Fruit fly (Drosophila melanogaster) whole organism, prepupa: ENCODE results near the gene CG15461.

ENCODE experiments used
- Blimp-1 ChIP-seq: fragments of 200-800 bp; sonication (Bioruptor generic); optimal IDR thresholded peaks from 3 replicates; lab custom pipeline; 2017; ENCODE audit warnings: missing biosample characterization, missing genetic modification characterization, mild to moderate bottlenecking, moderate library complexity, missing genetic modification reagents
- CG10631 ChIP-seq: fragments of 200-800 bp; sonication (Bioruptor generic); optimal IDR thresholded peaks from 2 replicates; lab custom pipeline; 2016; ENCODE audit warnings: missing biosample characterization, missing genetic modification characterization
- CG11294 ChIP-seq: fragments of 200-800 bp; sonication (Bioruptor generic); IDR thresholded peaks from 2 replicates; pipeline ENCODE4 v1.3.6; 2022; ENCODE audit warnings: missing biosample characterization, missing genetic modification characterization
- CG11902 ChIP-seq: fragments of 200-800 bp; sonication (Bioruptor generic); optimal IDR thresholded peaks from 3 replicates; lab custom pipeline; 2016; ENCODE audit warnings: missing biosample characterization, missing genetic modification characterization
- CG15336 ChIP-seq: fragments of 200-800 bp; sonication (Bioruptor generic); IDR thresholded peaks from 2 replicates; pipeline ENCODE4 v1.3.6; 2022; ENCODE audit warnings: missing biosample characterization, missing genetic modification characterization
- CG16779 ChIP-seq: fragments of 200-800 bp; sonication (Bioruptor generic); optimal IDR thresholded peaks from 3 replicates; lab custom pipeline; 2017; ENCODE audit warnings: missing biosample characterization, mild to moderate bottlenecking, missing genetic modification characterization
- CG3032 ChIP-seq: fragments of 200-800 bp; optimal IDR thresholded peaks from 2 replicates; lab custom pipeline; 2019; ENCODE audit warnings: missing biosample characterization, mild to moderate bottlenecking, missing genetic modification characterization, moderate library complexity
- CG32006 ChIP-seq: fragments of 200-800 bp; sonication (Bioruptor generic); optimal IDR thresholded peaks from 3 replicates; lab custom pipeline; 2017; ENCODE audit warnings: missing biosample characterization, mild to moderate bottlenecking, missing genetic modification characterization
- CG34406 ChIP-seq: fragments of 200-800 bp; sonication (Bioruptor generic); optimal IDR thresholded peaks from 3 replicates; lab custom pipeline; 2016; ENCODE audit warnings: missing biosample characterization, missing genetic modification characterization
- CG4318 ChIP-seq: fragments of 200-800 bp; sonication (Bioruptor generic); optimal IDR thresholded peaks from 3 replicates; lab custom pipeline; 2017; ENCODE audit warnings: missing biosample characterization, mild to moderate bottlenecking, missing genetic modification characterization
- CG6163 ChIP-seq: fragments of 200-800 bp; sonication (Bioruptor generic); IDR thresholded peaks from 3 replicates; pipeline ENCODE4 v1.3.6; 2022; ENCODE audit warnings: missing biosample characterization, missing genetic modification characterization
- CG6276 ChIP-seq: fragments of 200-800 bp; sonication (Bioruptor generic); optimal IDR thresholded peaks from 2 replicates; lab custom pipeline; 2017; ENCODE audit warnings: missing biosample characterization, mild to moderate bottlenecking, missing genetic modification characterization
- CG6792 ChIP-seq: fragments of 200-800 bp; sonication (Bioruptor generic); optimal IDR thresholded peaks from 3 replicates; lab custom pipeline; 2016; ENCODE audit warnings: missing biosample characterization, missing genetic modification characterization
- CG6808 ChIP-seq: fragments of 200-800 bp; sonication (Bioruptor generic); optimal IDR thresholded peaks from 3 replicates; lab custom pipeline; 2017; ENCODE audit warnings: missing biosample characterization, missing genetic modification characterization, mild to moderate bottlenecking, moderate library complexity, missing genetic modification reagents
- CG6854 ChIP-seq: fragments of 200-800 bp; sonication (Bioruptor generic); optimal IDR thresholded peaks from 2 replicates; lab custom pipeline; 2017; ENCODE audit warnings: missing biosample characterization, mild to moderate bottlenecking, missing genetic modification characterization
- CG7368 ChIP-seq: fragments of 200-800 bp; sonication (Bioruptor generic); optimal IDR thresholded peaks from 3 replicates; lab custom pipeline; 2016; ENCODE audit warnings: missing biosample characterization, missing genetic modification characterization
- CG8119 ChIP-seq: fragments of 200-800 bp; sonication (Bioruptor generic); IDR thresholded peaks from 3 replicates; pipeline ENCODE4 v1.3.6; 2022; ENCODE audit warnings: missing biosample characterization, missing genetic modification characterization
- CG8319 ChIP-seq: fragments of 200-800 bp; sonication (Bioruptor generic); optimal IDR thresholded peaks from 3 replicates; lab custom pipeline; 2016; ENCODE audit warnings: missing biosample characterization, missing genetic modification characterization
- CG9139 ChIP-seq: fragments of 200-800 bp; sonication (Bioruptor generic); optimal IDR thresholded peaks from 3 replicates; lab custom pipeline; 2017; ENCODE audit warnings: missing biosample characterization, mild to moderate bottlenecking, missing genetic modification characterization
- Eip75B ChIP-seq: fragments of 200-800 bp; sonication (Bioruptor generic); optimal IDR thresholded peaks from 3 replicates; lab custom pipeline; 2016; ENCODE audit warnings: missing biosample characterization, missing genetic modification characterization
- Eip78C ChIP-seq: fragments of 200-800 bp; sonication (Bioruptor generic); peaks from one replicate; lab custom pipeline; 2016; ENCODE audit warnings: missing biosample characterization, missing genetic modification characterization
- Eip93F ChIP-seq: fragments of 200-800 bp; sonication (Bioruptor generic); optimal IDR thresholded peaks from 2 replicates; lab custom pipeline; 2016; ENCODE audit warnings: missing biosample characterization, mild to moderate bottlenecking, missing genetic modification characterization
- Ets21C ChIP-seq: fragments of 200-800 bp; sonication (Bioruptor generic); optimal IDR thresholded peaks from 3 replicates; lab custom pipeline; 2016; ENCODE audit warnings: missing biosample characterization, missing genetic modification characterization
- Ets96B ChIP-seq: fragments of 200-800 bp; optimal IDR thresholded peaks from 2 replicates; lab custom pipeline; 2019; ENCODE audit warnings: missing biosample characterization, mild to moderate bottlenecking, missing genetic modification characterization, moderate library complexity
- Gug ChIP-seq: fragments of 200-800 bp; sonication (Bioruptor generic); IDR thresholded peaks from 2 replicates; pipeline ENCODE4 v1.3.6; 2022; ENCODE audit warnings: missing biosample characterization, missing genetic modification characterization
- Hr39 ChIP-seq: fragments of 200-800 bp; sonication (Bioruptor generic); optimal IDR thresholded peaks from 2 replicates; lab custom pipeline; 2016; ENCODE audit warnings: missing biosample characterization, missing genetic modification characterization
- Lpt ChIP-seq: fragments of 200-800 bp; sonication (Bioruptor generic); optimal IDR thresholded peaks from 3 replicates; lab custom pipeline; 2016; ENCODE audit warnings: missing biosample characterization, missing genetic modification characterization
- OdsH ChIP-seq: fragments of 200-800 bp; sonication (Bioruptor generic); optimal IDR thresholded peaks from 3 replicates; lab custom pipeline; 2016; ENCODE audit warnings: missing biosample characterization, missing genetic modification characterization
- Smox ChIP-seq: fragments of 200-800 bp; sonication (Bioruptor generic); optimal IDR thresholded peaks from 3 replicates; lab custom pipeline; 2016; ENCODE audit warnings: missing biosample characterization, missing genetic modification characterization
- Sox102F ChIP-seq: fragments of 200-800 bp; sonication (Bioruptor generic); optimal IDR thresholded peaks from 2 replicates; lab custom pipeline; 2016; ENCODE audit warnings: missing biosample characterization, mild to moderate bottlenecking, missing genetic modification characterization
- Sox14 ChIP-seq: fragments of 200-800 bp; sonication (Bioruptor generic); optimal IDR thresholded peaks from 3 replicates; lab custom pipeline; 2016; ENCODE audit warnings: missing biosample characterization, missing genetic modification characterization
- Sox15 ChIP-seq: fragments of 200-800 bp; sonication (Bioruptor generic); optimal IDR thresholded peaks from 3 replicates; lab custom pipeline; 2016; ENCODE audit warnings: missing biosample characterization, missing genetic modification characterization
- achi ChIP-seq: fragments of 200-800 bp; sonication (Bioruptor generic); optimal IDR thresholded peaks from 3 replicates; lab custom pipeline; 2016; ENCODE audit warnings: missing biosample characterization, missing genetic modification characterization
- acj6 ChIP-seq: fragments of 200-800 bp; sonication (Bioruptor generic); optimal IDR thresholded peaks from 3 replicates; lab custom pipeline; 2016; ENCODE audit warnings: missing biosample characterization, missing genetic modification characterization
- cyc ChIP-seq: fragments of 200-800 bp; sonication (Bioruptor generic); optimal IDR thresholded peaks from 3 replicates; lab custom pipeline; 2016; ENCODE audit warnings: missing biosample characterization, missing genetic modification characterization
- dac ChIP-seq: fragments of 200-800 bp; sonication (Bioruptor generic); optimal IDR thresholded peaks from 2 replicates; lab custom pipeline; 2017; ENCODE audit warnings: missing biosample characterization, mild to moderate bottlenecking, missing genetic modification characterization
- dsx ChIP-seq: fragments of 200-800 bp; optimal IDR thresholded peaks from 3 replicates; lab custom pipeline; 2019; ENCODE audit warnings: missing biosample characterization, mild to moderate bottlenecking, missing genetic modification characterization, moderate library complexity; ENCODE audit not compliant: poor library complexity, severe bottlenecking
- eg ChIP-seq: fragments of 200-800 bp; sonication (Bioruptor generic); IDR thresholded peaks from 3 replicates; pipeline ENCODE4 v1.3.6; 2022; ENCODE audit warnings: missing biosample characterization, missing genetic modification characterization
- esn ChIP-seq: fragments of 200-800 bp; sonication (Bioruptor generic); optimal IDR thresholded peaks from 2 replicates; lab custom pipeline; 2016; ENCODE audit warnings: missing biosample characterization, mild to moderate bottlenecking, missing genetic modification characterization, moderate library complexity
- fd59A ChIP-seq: fragments of 200-800 bp; sonication (Bioruptor generic); optimal IDR thresholded peaks from 2 replicates; lab custom pipeline; 2017; ENCODE audit warnings: missing biosample characterization, mild to moderate bottlenecking, missing genetic modification characterization, missing genetic modification reagents
- fd85E ChIP-seq: fragments of 200-800 bp; sonication (Bioruptor generic); optimal IDR thresholded peaks from 3 replicates; lab custom pipeline; 2016; ENCODE audit warnings: missing biosample characterization, missing genetic modification characterization
- fkh ChIP-seq: fragments of 200-800 bp; sonication (Bioruptor generic); optimal IDR thresholded peaks from 3 replicates; lab custom pipeline; 2017; ENCODE audit warnings: missing biosample characterization, mild to moderate bottlenecking, missing genetic modification characterization, moderate library complexity
- lz ChIP-seq: fragments of 200-800 bp; sonication (Bioruptor generic); optimal IDR thresholded peaks from 3 replicates; lab custom pipeline; 2016; ENCODE audit warnings: missing biosample characterization, missing genetic modification characterization
- net ChIP-seq: fragments of 200-800 bp; sonication (Bioruptor generic); optimal IDR thresholded peaks from 3 replicates; lab custom pipeline; 2016; ENCODE audit warnings: missing biosample characterization, missing genetic modification characterization
- salr ChIP-seq, 2 experiments: fragments of 200-800 bp; sonication (Bioruptor generic); optimal IDR thresholded peaks; 3 replicates each; lab custom pipeline; 2016 to 2018; ENCODE audit warnings: missing biosample characterization in 2 of 2, missing genetic modification characterization in 2 of 2, mild to moderate bottlenecking in 1 of 2
- spab ChIP-seq: fragments of 200-800 bp; sonication (Bioruptor generic); optimal IDR thresholded peaks from 2 replicates; lab custom pipeline; 2017; ENCODE audit warnings: missing biosample characterization, mild to moderate bottlenecking, missing genetic modification characterization, missing genetic modification reagents
- ss ChIP-seq, 2 experiments: fragments of 200-800 bp; sonication (Bioruptor generic); optimal IDR thresholded peaks; 2 replicates in 1 of 2; 3 replicates in 1 of 2; lab custom pipeline; 2017 to 2018; ENCODE audit warnings: mild to moderate bottlenecking in 2 of 2, missing biosample characterization in 2 of 2, missing genetic modification characterization in 2 of 2, moderate library complexity in 1 of 2
- svp ChIP-seq: fragments of 200-800 bp; sonication (Bioruptor generic); peaks from one replicate; lab custom pipeline; 2016; ENCODE audit warnings: missing biosample characterization, missing genetic modification characterization
- topi ChIP-seq: fragments of 200-800 bp; sonication (Bioruptor generic); optimal IDR thresholded peaks from 3 replicates; lab custom pipeline; 2016; ENCODE audit warnings: missing biosample characterization, missing genetic modification characterization
- vri ChIP-seq: fragments of 200-800 bp; sonication (Bioruptor generic); optimal IDR thresholded peaks from 3 replicates; lab custom pipeline; 2016; ENCODE audit warnings: missing biosample characterization, mild to moderate bottlenecking, missing genetic modification characterization

The CG15461 gene

DNA sequence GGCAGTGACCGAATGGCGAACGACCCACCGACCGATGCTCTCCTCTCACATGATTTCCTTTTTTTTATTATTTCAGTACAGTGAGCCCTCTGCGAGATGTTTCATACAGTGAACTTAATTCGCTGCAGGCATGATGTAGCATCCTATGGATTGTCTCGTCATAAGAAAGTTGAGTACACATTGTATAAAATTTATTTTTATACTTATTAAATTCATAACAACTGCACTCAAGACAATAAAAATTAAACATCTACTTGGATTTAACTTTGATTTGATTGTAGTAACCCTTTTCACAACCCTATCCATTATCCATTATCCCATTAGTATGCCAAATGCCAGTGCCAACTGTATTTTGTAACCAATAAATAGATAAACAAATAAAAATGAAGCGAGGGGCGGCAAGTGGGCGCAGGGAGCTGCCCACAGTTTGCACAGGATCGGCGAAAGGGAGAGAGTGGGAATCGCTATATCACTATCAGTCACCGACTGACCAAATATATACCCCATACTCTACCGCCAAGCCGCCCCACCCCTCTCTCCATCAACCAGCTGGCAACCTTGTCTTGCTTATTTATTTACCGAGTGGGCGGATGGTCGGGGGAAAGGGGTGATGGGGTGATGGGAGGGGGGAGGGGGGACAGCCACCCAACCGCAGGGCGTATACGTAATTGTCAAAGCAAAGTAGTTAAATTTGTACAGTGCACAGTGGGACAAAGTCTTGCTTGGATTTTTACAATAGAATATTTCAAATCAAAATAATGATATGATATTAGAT is 3.0 kb upstream of the CG15461 start:
- TF ChIP-seq topi (peak; percentile 41), CG6163 (0 out of 3 replicates have a peak, but pooled peaks have one; percentile 30), CG6276 (peak; percentile 45), Lpt (GFP tag; lab: Kevin White, UChicago) (peak; percentile 2), ss (GFP tag; optimal IDR thresholded peaks at IDR 0.05; lab: Kevin White, UChicago) (peak in 1 of 2 experiments; percentile 59), achi (GFP tag; lab: Kevin White, UChicago) (peak; percentile 55), spab (GFP tag; lab: Kevin White, UChicago) (peak; percentile 38), CG9139 (GFP tag; lab: Kevin White, UChicago) (no peak), salr (GFP tag; optimal IDR thresholded peaks at IDR 0.05; lab: Kevin White, UChicago) (peak in 1 of 2 experiments; percentile 43), esn (peak; percentile 35), CG6854 (GFP tag; lab: Kevin White, UChicago) (no peak), Sox15 (GFP tag; lab: Kevin White, UChicago) (no peak), Eip93F (GFP tag; lab: Kevin White, UChicago) (no peak), Sox102F (GFP tag; lab: Kevin White, UChicago) (peak; percentile 24), lz (GFP tag; lab: Kevin White, UChicago) (peak; percentile 44), eg (GFP tag; lab: Robert Waterston, UW) (peak; percentile 42; the same call in 1 of the 3 replicates), dsx (GFP tag; lab: Kevin White, UChicago) (peak; percentile 62), OdsH (GFP tag; lab: Kevin White, UChicago) (peak; percentile 41), acj6 (GFP tag; lab: Kevin White, UChicago) (peak; percentile 59), CG7368 (GFP tag; lab: Kevin White, UChicago) (peak; percentile 15), svp (GFP tag; lab: Kevin White, UChicago) (peak; percentile 58), Gug (GFP tag; lab: Robert Waterston, UW) (peak; percentile 52), net (GFP tag; lab: Kevin White, UChicago) (peak; percentile 38), Smox (GFP tag; lab: Kevin White, UChicago) (peak; percentile 43), vri (GFP tag; lab: Kevin White, UChicago) (peak; percentile 7), dac (GFP tag; lab: Kevin White, UChicago) (no peak), cyc (GFP tag; lab: Kevin White, UChicago) (peak; percentile 21), Blimp-1 (GFP tag; lab: Kevin White, UChicago) (peak; percentile 1), CG4318 (peak; percentile 34), CG15336 (peak; percentile 67), CG8119 (GFP tag; lab: Robert Waterston, UW) (peak; percentile 69), fd85E (no peak), CG32006 (GFP tag; lab: Kevin White, UChicago) (peak; percentile 68), CG10631 (peak; percentile 63), fd59A (GFP tag; lab: Kevin White, UChicago) (peak; percentile 49), CG6792 (GFP tag; lab: Kevin White, UChicago) (no peak), Sox14 (GFP tag; lab: Kevin White, UChicago) (peak; percentile 32), CG16779 (tag; lab: Kevin White, UChicago) (peak; percentile 17), Eip78C (GFP tag; lab: Kevin White, UChicago) (peak; percentile 81), Eip75B (GFP tag; lab: Kevin White, UChicago) (peak; percentile 30), CG3032 (tag; lab: Kevin White, UChicago) (peak; percentile 62), fkh (GFP tag; lab: Kevin White, UChicago) (peak; percentile 76), CG6808 (peak; percentile 47), CG11294 (GFP tag; lab: Robert Waterston, UW) (peak; percentile 59; the same call in 1 of the 2 replicates), Ets96B (tag; lab: Kevin White, UChicago) (peak; percentile 60), CG34406 (GFP tag; lab: Kevin White, UChicago) (peak; percentile 51), Ets21C (no peak), CG11902 (GFP tag; lab: Kevin White, UChicago) (peak; percentile 36), CG8319 (no peak), Hr39 (GFP tag; lab: Kevin White, UChicago) (peak; percentile 33)
